Worm (Caenorhabditis elegans) whole organism, mixed stage, embryonic: Measurements from ENCODE around the gene F36A4.2.

Experiments
- M03D4.4 ChIP-seq: sonication (generic microtip); optimal IDR thresholded peaks from 2 replicates; lab custom pipeline; 2017; ENCODE audit warnings: mild to moderate bottlenecking, missing genetic modification characterization, missing compliant biosample characterization
- bed-3 ChIP-seq: fragments of 200-800 bp; sonication (Bioruptor generic); optimal IDR thresholded peaks from 3 replicates; lab custom pipeline; 2018; ENCODE audit warnings: mild to moderate bottlenecking, missing genetic modification characterization, moderate library complexity, missing compliant biosample characterization
- blmp-1 ChIP-seq: fragments of 150-350 bp; optimal IDR thresholded peaks from 2 replicates; lab custom pipeline; 2014; ENCODE audit warnings: missing biosample characterization, missing genetic modification characterization
- ceh-39 ChIP-seq: fragments of 150-350 bp; optimal IDR thresholded peaks from 2 replicates; lab custom pipeline; 2014; ENCODE audit warnings: missing biosample characterization, missing genetic modification characterization
- ceh-43 ChIP-seq: fragments of 200-800 bp; sonication (Bioruptor generic); optimal IDR thresholded peaks from 2 replicates; lab custom pipeline; 2018; ENCODE audit warnings: mild to moderate bottlenecking, missing genetic modification characterization, moderate library complexity, missing compliant biosample characterization
- ceh-83 ChIP-seq: fragments of 200-800 bp; sonication (Bioruptor generic); optimal IDR thresholded peaks from 2 replicates; lab custom pipeline; 2018; ENCODE audit warnings: mild to moderate bottlenecking, missing genetic modification characterization, missing compliant biosample characterization
- ces-1 ChIP-seq: fragments of 150-350 bp; optimal IDR thresholded peaks from 2 replicates; lab custom pipeline; 2014; ENCODE audit warnings: missing biosample characterization, missing genetic modification reagents, missing genetic modification characterization
- cnd-1 ChIP-seq: fragments of 200-800 bp; sonication (Bioruptor generic); optimal IDR thresholded peaks from 2 replicates; lab custom pipeline; 2018; ENCODE audit warnings: mild to moderate bottlenecking, missing genetic modification characterization, missing compliant biosample characterization
- drap-1 ChIP-seq: fragments of 200-800 bp; sonication (Bioruptor generic); optimal IDR thresholded peaks from 3 replicates; lab custom pipeline; 2018; ENCODE audit warnings: mild to moderate bottlenecking, missing genetic modification characterization, missing compliant biosample characterization
- elt-1 ChIP-seq: sonication (generic microtip); optimal IDR thresholded peaks from 2 replicates; lab custom pipeline; 2017; ENCODE audit warnings: missing genetic modification characterization, mild to moderate bottlenecking, missing compliant biosample characterization, antibody characterized with exemption, moderate library complexity, borderline replicate concordance; ENCODE audit not compliant: insufficient read depth
- elt-3 ChIP-seq: fragments of 150-350 bp; optimal IDR thresholded peaks from 2 replicates; lab custom pipeline; 2014; ENCODE audit warnings: missing biosample characterization, missing genetic modification characterization
- flh-1 ChIP-seq: fragments of 200-800 bp; sonication (Bioruptor generic); optimal IDR thresholded peaks from 2 replicates; lab custom pipeline; 2018; ENCODE audit warnings: mild to moderate bottlenecking, missing genetic modification characterization, moderate library complexity, missing compliant biosample characterization
- ham-2 ChIP-seq: fragments of 200-800 bp; sonication (Bioruptor generic); optimal IDR thresholded peaks from 2 replicates; lab custom pipeline; 2018; ENCODE audit warnings: mild to moderate bottlenecking, missing genetic modification characterization, missing compliant biosample characterization
- hlh-1 ChIP-seq: fragments of 150-350 bp; optimal IDR thresholded peaks from 2 replicates; lab custom pipeline; 2014; ENCODE audit warnings: missing biosample characterization, missing genetic modification reagents, missing genetic modification characterization
- lin-32 ChIP-seq: fragments of 200-800 bp; sonication (Bioruptor generic); optimal IDR thresholded peaks from 2 replicates; lab custom pipeline; 2018; ENCODE audit warnings: mild to moderate bottlenecking, missing genetic modification characterization, missing compliant biosample characterization
- lsy-2 ChIP-seq: fragments of 150-350 bp; optimal IDR thresholded peaks from 2 replicates; lab custom pipeline; 2014; ENCODE audit warnings: missing biosample characterization, missing genetic modification characterization
- mep-1 ChIP-seq: fragments of 150-350 bp; optimal IDR thresholded peaks from 2 replicates; lab custom pipeline; 2017; ENCODE audit warnings: missing biosample characterization, missing genetic modification reagents, missing genetic modification characterization, inconsistent platforms
- mls-2 ChIP-seq: sonication (generic microtip); optimal IDR thresholded peaks from 2 replicates; lab custom pipeline; 2016; ENCODE audit warnings: mild to moderate bottlenecking, missing genetic modification characterization, moderate library complexity, missing compliant biosample characterization
- nhr-12 ChIP-seq: fragments of 150-350 bp; optimal IDR thresholded peaks from 2 replicates; lab custom pipeline; 2014; ENCODE audit warnings: missing biosample characterization, missing genetic modification characterization
- nhr-2 ChIP-seq: fragments of 150-350 bp; optimal IDR thresholded peaks from 2 replicates; lab custom pipeline; 2014; ENCODE audit warnings: missing biosample characterization, missing genetic modification characterization
- nhr-237 ChIP-seq: fragments of 150-350 bp; optimal IDR thresholded peaks from 2 replicates; lab custom pipeline; 2014; ENCODE audit warnings: missing biosample characterization, missing genetic modification characterization
- nhr-28 ChIP-seq: fragments of 150-350 bp; optimal IDR thresholded peaks from 2 replicates; lab custom pipeline; 2014; ENCODE audit warnings: missing biosample characterization, missing genetic modification characterization
- nhr-76 ChIP-seq: sonication (generic microtip); optimal IDR thresholded peaks from 2 replicates; lab custom pipeline; 2017; ENCODE audit warnings: missing biosample characterization, missing genetic modification characterization
- pha-4 ChIP-seq: fragments of 150-350 bp; optimal IDR thresholded peaks from 2 replicates; lab custom pipeline; 2018; ENCODE audit warnings: missing biosample characterization, missing genetic modification reagents, missing genetic modification characterization
- sem-2 ChIP-seq: fragments of 200-800 bp; sonication (Bioruptor generic); optimal IDR thresholded peaks from 2 replicates; lab custom pipeline; 2018; ENCODE audit warnings: mild to moderate bottlenecking, missing genetic modification characterization, missing compliant biosample characterization
- snpc-4 ChIP-seq: fragments of 150-350 bp; optimal IDR thresholded peaks from 2 replicates; lab custom pipeline; 2014; ENCODE audit warnings: missing biosample characterization, missing genetic modification characterization
- sptf-1 ChIP-seq: sonication (generic microtip); optimal IDR thresholded peaks from 2 replicates; lab custom pipeline; 2017; ENCODE audit warnings: mild to moderate bottlenecking, missing genetic modification characterization, moderate library complexity, missing compliant biosample characterization
- tbx-8 ChIP-seq: fragments of 200-800 bp; sonication (Bioruptor generic); optimal IDR thresholded peaks from 2 replicates; lab custom pipeline; 2018; ENCODE audit warnings: mild to moderate bottlenecking, missing genetic modification characterization, moderate library complexity, missing compliant biosample characterization
- unc-120 ChIP-seq: sonication (generic microtip); optimal IDR thresholded peaks from 2 replicates; lab custom pipeline; 2017; ENCODE audit warnings: missing genetic modification characterization, missing compliant biosample characterization; ENCODE audit not compliant: poor library complexity, severe bottlenecking
- unc-39 ChIP-seq: fragments of 150-350 bp; optimal IDR thresholded peaks from 2 replicates; lab custom pipeline; 2014; ENCODE audit warnings: missing biosample characterization, missing genetic modification characterization
- unc-62 ChIP-seq: fragments of 150-350 bp; optimal IDR thresholded peaks from 2 replicates; lab custom pipeline; 2014; ENCODE audit warnings: missing biosample characterization, missing genetic modification reagents, missing genetic modification characterization
- zip-8 ChIP-seq: fragments of 150-350 bp; optimal IDR thresholded peaks from 2 replicates; lab custom pipeline; 2014; ENCODE audit warnings: missing biosample characterization, missing genetic modification characterization
- ztf-11 ChIP-seq: fragments of 150-350 bp; optimal IDR thresholded peaks from 2 replicates; lab custom pipeline; 2014; ENCODE audit warnings: missing biosample characterization, missing genetic modification characterization

The F36A4.2 gene

DNA sequence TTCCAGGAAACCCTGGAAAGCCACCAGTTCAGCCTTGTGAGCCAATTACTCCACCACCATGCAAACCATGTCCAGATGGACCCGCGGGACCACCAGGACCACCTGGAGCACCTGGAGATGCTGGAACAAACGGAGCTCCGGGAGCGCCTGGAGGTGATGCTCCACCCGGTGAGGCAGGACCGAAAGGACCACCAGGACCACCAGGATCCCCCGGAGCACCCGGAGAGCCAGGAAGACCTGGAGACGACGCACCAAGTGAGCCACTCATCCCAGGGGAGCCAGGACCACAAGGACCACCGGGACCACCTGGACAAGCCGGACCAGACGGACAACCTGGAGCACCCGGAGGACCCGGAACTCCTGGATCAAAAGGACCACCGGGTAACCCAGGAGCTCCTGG lies 6.4 kb upstream of the F36A4.2 start:
- TF ChIP-seq nhr-12 = no peak
- no peak for TF ChIP-seq ceh-83
- no peak for TF ChIP-seq unc-39
- no peak for TF ChIP-seq hlh-1 (tag; lab: Kevin White, UChicago)
- TF ChIP-seq sptf-1 = no peak
- no peak for TF ChIP-seq tbx-8 (GFP tag; lab: Kevin White, UChicago)
- no peak for TF ChIP-seq nhr-2
- no peak for TF ChIP-seq cnd-1 (tag; lab: Kevin White, UChicago)
- TF ChIP-seq unc-62 (GFP tag; lab: Kevin White, UChicago) = no peak
- no peak for TF ChIP-seq unc-120 (tag; lab: Kevin White, UChicago)
- no peak for TF ChIP-seq zip-8 (tag; lab: Kevin White, UChicago)
- TF ChIP-seq drap-1 (GFP tag; lab: Kevin White, UChicago) = no peak
- TF ChIP-seq pha-4 = no peak
- no peak for TF ChIP-seq ces-1 (GFP tag; lab: Kevin White, UChicago)
- no peak for TF ChIP-seq nhr-237 (tag; lab: Kevin White, UChicago)
- TF ChIP-seq mep-1 = no peak
- TF ChIP-seq nhr-76 (tag; lab: Kevin White, UChicago) = no peak
- no peak for TF ChIP-seq elt-1 (tag; lab: Kevin White, UChicago)
- TF ChIP-seq blmp-1 (tag; lab: Kevin White, UChicago) = no peak

DNA sequence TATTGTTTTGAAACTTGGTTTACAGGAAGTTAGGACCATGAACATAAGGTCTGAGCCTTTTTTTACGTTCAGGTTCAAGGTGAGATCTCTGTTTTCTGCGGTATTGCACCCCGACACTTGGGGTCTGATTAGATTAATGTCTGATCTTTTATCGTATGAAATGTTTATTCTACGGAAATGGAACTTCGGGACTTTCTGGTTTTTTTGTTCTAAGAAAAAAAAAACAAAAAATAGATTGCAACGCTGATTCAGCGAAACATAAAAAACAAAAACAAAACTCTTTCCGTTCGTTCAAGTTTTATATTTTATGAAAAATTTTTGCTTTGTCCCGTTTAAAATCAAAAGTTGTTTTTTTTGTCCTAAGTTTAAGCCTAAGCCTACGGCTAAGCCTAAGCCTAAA lies 5.8 kb upstream of the F36A4.2 start, which contains the start of gene F36A4.5:
TSS of gene F36A4.5 (plus strand) at position 301 of the 400 bp plus-strand sequence.
- TF ChIP-seq lin-32 (GFP tag; lab: Kevin White, UChicago) (no peak), nhr-28 (tag; lab: Kevin White, UChicago) (no peak), blmp-1 (tag; lab: Kevin White, UChicago) (no peak), sem-2 (GFP tag; lab: Kevin White, UChicago) (no peak), ceh-43 (GFP tag; lab: Kevin White, UChicago) (no peak), nhr-12 (no peak), snpc-4 (tag; lab: Kevin White, UChicago) (no peak), lsy-2 (tag; lab: Kevin White, UChicago) (no peak), elt-1 (tag; lab: Kevin White, UChicago) (no peak), hlh-1 (tag; lab: Kevin White, UChicago) (no peak), drap-1 (GFP tag; lab: Kevin White, UChicago) (no peak), ceh-83 (no peak), pha-4 (no peak), ztf-11 (tag; lab: Kevin White, UChicago) (no peak)

DNA sequence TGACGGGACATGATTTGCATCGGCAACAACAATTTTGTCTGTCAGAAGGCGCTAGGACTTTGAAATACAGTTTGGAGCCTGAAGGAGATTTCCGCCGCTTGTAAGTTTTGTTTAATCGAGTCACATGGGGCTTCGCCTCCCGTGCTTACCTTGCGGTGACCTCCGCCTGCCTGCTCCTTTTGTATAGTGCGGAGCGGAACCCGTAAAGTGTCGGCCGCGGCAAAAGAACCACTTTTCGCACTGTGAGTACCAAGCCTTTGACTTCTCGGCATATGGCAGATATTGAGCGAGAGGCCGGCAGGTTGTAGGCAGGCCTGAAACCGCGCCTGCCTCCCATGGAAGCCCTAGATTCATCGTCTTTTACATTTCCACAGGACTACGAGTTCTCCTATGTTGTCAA lies 5.1 kb upstream of the F36A4.2 start:
- TF ChIP-seq elt-3 (no peak), drap-1 (GFP tag; lab: Kevin White, UChicago) (no peak), zip-8 (tag; lab: Kevin White, UChicago) (no peak), ceh-39 (tag; lab: Kevin White, UChicago) (no peak), nhr-12 (no peak), ham-2 (GFP tag; lab: Kevin White, UChicago) (no peak), ceh-43 (GFP tag; lab: Kevin White, UChicago) (no peak), mls-2 (tag; lab: Kevin White, UChicago) (no peak), tbx-8 (GFP tag; lab: Kevin White, UChicago) (no peak), M03D4.4 (no peak), blmp-1 (tag; lab: Kevin White, UChicago) (no peak), flh-1 (GFP tag; lab: Kevin White, UChicago) (no peak), bed-3 (GFP tag; lab: Kevin White, UChicago) (no peak), hlh-1 (tag; lab: Kevin White, UChicago) (no peak), lin-32 (GFP tag; lab: Kevin White, UChicago) (no peak), cnd-1 (tag; lab: Kevin White, UChicago) (no peak)

DNA sequence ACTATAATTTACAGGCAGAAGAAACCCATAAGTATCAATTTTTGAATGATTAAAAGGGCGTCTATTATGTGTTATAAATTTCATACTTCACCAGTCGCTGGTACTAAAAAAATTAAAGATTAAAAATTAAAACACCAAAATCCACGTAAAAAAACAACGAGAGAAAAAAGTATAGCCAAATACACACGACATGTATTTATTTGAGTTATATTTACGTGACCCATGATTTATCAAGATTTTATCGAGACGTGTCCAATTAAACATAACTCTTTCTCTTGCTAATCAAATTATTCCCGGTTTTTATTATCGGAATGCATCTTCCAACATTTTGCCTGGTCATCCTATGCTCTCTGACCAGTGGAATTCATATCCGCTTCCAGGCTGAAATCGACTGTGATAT lies 3.7 kb upstream of the F36A4.2 start, which contains the start of gene F36A4.4:
TSS of gene F36A4.4 (plus strand) at position 301 of the 400 bp plus-strand sequence.
- no peak for TF ChIP-seq cnd-1 (tag; lab: Kevin White, UChicago)
- no peak for TF ChIP-seq nhr-12
- no peak for TF ChIP-seq elt-1 (tag; lab: Kevin White, UChicago)
- no peak for TF ChIP-seq mls-2 (tag; lab: Kevin White, UChicago)
- no peak for TF ChIP-seq blmp-1 (tag; lab: Kevin White, UChicago)
